Worm (Caenorhabditis elegans) whole organism, L1 larva: ENCODE measurements around the gene twk-48.
A peak's percentile ranks its signal among the peaks of the same experiment; 100 is the strongest.

Experiments
- F16B12.6 ChIP-seq: fragments of 150-350 bp; optimal IDR thresholded peaks from 2 replicates; lab custom pipeline; 2014; ENCODE audit warnings: missing biosample characterization, missing genetic modification characterization
- Y116A8C.19 ChIP-seq: sonication (generic microtip); optimal IDR thresholded peaks from 2 replicates; lab custom pipeline; 2016; ENCODE audit warnings: missing compliant biosample characterization, missing genetic modification characterization, borderline replicate concordance
- blmp-1 ChIP-seq: fragments of 150-350 bp; optimal IDR thresholded peaks from 2 replicates; lab custom pipeline; 2014; ENCODE audit warnings: missing biosample characterization, missing genetic modification characterization
- ceh-63 ChIP-seq: fragments of 200-800 bp; sonication (Bioruptor generic); optimal IDR thresholded peaks from 2 replicates; lab custom pipeline; 2018; ENCODE audit warnings: mild to moderate bottlenecking, missing genetic modification characterization, missing compliant biosample characterization
- ceh-8 ChIP-seq: fragments of 200-800 bp; sonication (Bioruptor generic); optimal IDR thresholded peaks from 2 replicates; lab custom pipeline; 2018; ENCODE audit warnings: mild to moderate bottlenecking, missing genetic modification characterization, moderate library complexity, missing compliant biosample characterization
- ceh-82 ChIP-seq, 3 experiments: fragments of 150-350 bp in 1 of 3; sonication (generic microtip) in 2 of 3; optimal IDR thresholded peaks; 2 replicates each; lab custom pipeline; 2014 to 2017; ENCODE audit warnings: missing biosample characterization in 3 of 3, missing genetic modification characterization in 3 of 3
- ceh-90 ChIP-seq: sonication (generic microtip); optimal IDR thresholded peaks from 2 replicates; lab custom pipeline; 2016; ENCODE audit warnings: missing genetic modification characterization, missing compliant biosample characterization
- dpl-1 ChIP-seq, 3 experiments: fragments of 150-350 bp in 2 of 3; sonication (generic microtip) in 1 of 3; optimal IDR thresholded peaks; 2 replicates each; lab custom pipeline; 2014 to 2017; ENCODE audit warnings: missing biosample characterization in 3 of 3, missing genetic modification characterization in 3 of 3, missing genetic modification reagents in 3 of 3
- egl-13 ChIP-seq: sonication (generic microtip); optimal IDR thresholded peaks from 2 replicates; lab custom pipeline; 2016; ENCODE audit warnings: missing genotype, missing genetic modification reagents, missing genetic modification characterization, missing compliant biosample characterization
- egl-27 ChIP-seq, 2 experiments: fragments of 150-350 bp in 1 of 2; sonication (generic microtip); optimal IDR thresholded peaks; 3 replicates each; lab custom pipeline; 2017 to 2018; ENCODE audit warnings: missing biosample characterization in 2 of 2, missing genetic modification characterization in 2 of 2, missing genetic modification reagents in 2 of 2
- elt-2 ChIP-seq: sonication (generic microtip); optimal IDR thresholded peaks from 2 replicates; lab custom pipeline; 2016; ENCODE audit warnings: missing genetic modification characterization, mild to moderate bottlenecking, inconsistent platforms, missing compliant biosample characterization, missing genetic modification reagents
- elt-3 ChIP-seq, 6 experiments: fragments of 150-350 bp in 1 of 6; sonication (generic microtip); optimal IDR thresholded peaks; 2 replicates each; lab custom pipeline; 2017 to 2018; ENCODE audit warnings: missing biosample characterization in 6 of 6, missing genetic modification characterization in 6 of 6, inconsistent platforms in 1 of 6
- ets-5 ChIP-seq: fragments of 200-800 bp; sonication (Bioruptor generic); IDR thresholded peaks from 2 replicates; pipeline ENCODE4 v1.3.6; 2022; ENCODE audit warnings: missing genetic modification characterization, missing compliant biosample characterization
- fkh-4 ChIP-seq: sonication (generic microtip); optimal IDR thresholded peaks from 2 replicates; lab custom pipeline; 2016; ENCODE audit warnings: missing compliant biosample characterization, missing genetic modification characterization, borderline replicate concordance
- fos-1 ChIP-seq: fragments of 150-350 bp; optimal IDR thresholded peaks from 2 replicates; lab custom pipeline; 2014; ENCODE audit warnings: missing biosample characterization, missing genetic modification characterization
- grh-1 ChIP-seq: fragments of 200-800 bp; sonication (Bioruptor generic); IDR thresholded peaks from 2 replicates; pipeline ENCODE4 v1.3.6; 2022; ENCODE audit warnings: missing genetic modification reagents, missing genetic modification characterization, missing compliant biosample characterization
- hlh-4 ChIP-seq: sonication (generic microtip); optimal IDR thresholded peaks from 2 replicates; lab custom pipeline; 2016; ENCODE audit warnings: mild to moderate bottlenecking, missing genetic modification characterization, missing compliant biosample characterization
- jun-1 ChIP-seq: fragments of 150-350 bp; optimal IDR thresholded peaks from 2 replicates; lab custom pipeline; 2014; ENCODE audit warnings: missing biosample characterization, missing genetic modification reagents, missing genetic modification characterization
- lin-14 ChIP-seq: fragments of 200-800 bp; sonication (Bioruptor generic); optimal IDR thresholded peaks from 2 replicates; lab custom pipeline; 2018; ENCODE audit warnings: mild to moderate bottlenecking, missing genetic modification characterization, moderate library complexity, missing compliant biosample characterization
- lsy-2 ChIP-seq, 2 experiments: fragments of 150-350 bp; optimal IDR thresholded peaks; 2 replicates each; lab custom pipeline; 2014; ENCODE audit warnings: missing biosample characterization in 2 of 2, missing genetic modification characterization in 2 of 2
- mab-9 ChIP-seq: fragments of 200-800 bp; sonication (Bioruptor generic); IDR thresholded peaks from 2 replicates; pipeline ENCODE4 v1.3.6; 2022; ENCODE audit warnings: missing genetic modification reagents, missing genetic modification characterization, missing compliant biosample characterization
- mdl-1 ChIP-seq, 2 experiments: fragments of 150-350 bp; optimal IDR thresholded peaks; 2 replicates each; lab custom pipeline; 2014 to 2017; ENCODE audit warnings: missing biosample characterization in 2 of 2, missing genetic modification characterization in 2 of 2, inconsistent platforms in 1 of 2
- mef-2 ChIP-seq: fragments of 150-350 bp; optimal IDR thresholded peaks from 2 replicates; lab custom pipeline; 2014; ENCODE audit warnings: missing biosample characterization, missing genetic modification characterization
- mep-1 ChIP-seq: fragments of 150-350 bp; optimal IDR thresholded peaks from 2 replicates; lab custom pipeline; 2014; ENCODE audit warnings: missing biosample characterization, missing genetic modification characterization
- nhr-20 ChIP-seq: sonication (generic microtip); optimal IDR thresholded peaks from 2 replicates; lab custom pipeline; 2016; ENCODE audit warnings: mild to moderate bottlenecking, missing genetic modification characterization, missing compliant biosample characterization
- nhr-237 ChIP-seq: fragments of 150-350 bp; optimal IDR thresholded peaks from 2 replicates; lab custom pipeline; 2014; ENCODE audit warnings: missing biosample characterization, missing genetic modification characterization
- nhr-28 ChIP-seq: fragments of 150-350 bp; optimal IDR thresholded peaks from 2 replicates; lab custom pipeline; 2014; ENCODE audit warnings: missing biosample characterization, missing genetic modification characterization
- nhr-47 ChIP-seq: sonication (generic microtip); optimal IDR thresholded peaks from 2 replicates; lab custom pipeline; 2016; ENCODE audit warnings: mild to moderate bottlenecking, missing genetic modification characterization, moderate library complexity, missing compliant biosample characterization
- nhr-71 ChIP-seq: sonication (generic microtip); optimal IDR thresholded peaks from 2 replicates; lab custom pipeline; 2016; ENCODE audit warnings: mild to moderate bottlenecking, missing genetic modification characterization, moderate library complexity, missing compliant biosample characterization
- nhr-85 ChIP-seq: sonication (generic microtip); peaks from one replicate; lab custom pipeline; 2016; ENCODE audit warnings: missing genetic modification characterization, inconsistent platforms, missing compliant biosample characterization
- nhr-90 ChIP-seq: sonication (generic microtip); optimal IDR thresholded peaks from 2 replicates; lab custom pipeline; 2016; ENCODE audit warnings: mild to moderate bottlenecking, missing genetic modification characterization, missing compliant biosample characterization; ENCODE audit not compliant: poor library complexity
- rnt-1 ChIP-seq: sonication (generic microtip); optimal IDR thresholded peaks from 2 replicates; lab custom pipeline; 2016; ENCODE audit warnings: mild to moderate bottlenecking, missing genetic modification characterization, moderate library complexity, missing compliant biosample characterization
- skn-1 ChIP-seq: fragments of 150-350 bp; optimal IDR thresholded peaks from 2 replicates; lab custom pipeline; 2014; ENCODE audit warnings: missing biosample characterization, missing genetic modification characterization
- snpc-4 ChIP-seq: fragments of 150-350 bp; optimal IDR thresholded peaks from 2 replicates; lab custom pipeline; 2014; ENCODE audit warnings: missing biosample characterization, missing genetic modification characterization
- snu-23 ChIP-seq: sonication (generic microtip); optimal IDR thresholded peaks from 2 replicates; lab custom pipeline; 2016; ENCODE audit warnings: missing genetic modification characterization, missing compliant biosample characterization
- sup-37 ChIP-seq: fragments of 200-800 bp; sonication (Bioruptor generic); optimal IDR thresholded peaks from 2 replicates; lab custom pipeline; 2018; ENCODE audit warnings: mild to moderate bottlenecking, missing genetic modification characterization, missing compliant biosample characterization
- unc-130 ChIP-seq: fragments of 150-350 bp; optimal IDR thresholded peaks from 2 replicates; lab custom pipeline; 2017; ENCODE audit warnings: missing biosample characterization, missing genetic modification characterization, inconsistent platforms
- unc-30 ChIP-seq: sonication (generic microtip); optimal IDR thresholded peaks from 2 replicates; lab custom pipeline; 2017; ENCODE audit warnings: missing biosample characterization, missing genetic modification characterization
- unc-86 ChIP-seq: sonication (generic microtip); optimal IDR thresholded peaks from 2 replicates; lab custom pipeline; 2016; ENCODE audit warnings: missing genetic modification characterization, missing compliant biosample characterization
- zag-1 ChIP-seq: fragments of 150-350 bp; optimal IDR thresholded peaks from 2 replicates; lab custom pipeline; 2014; ENCODE audit warnings: missing biosample characterization, missing genetic modification characterization

The twk-48 gene

DNA sequence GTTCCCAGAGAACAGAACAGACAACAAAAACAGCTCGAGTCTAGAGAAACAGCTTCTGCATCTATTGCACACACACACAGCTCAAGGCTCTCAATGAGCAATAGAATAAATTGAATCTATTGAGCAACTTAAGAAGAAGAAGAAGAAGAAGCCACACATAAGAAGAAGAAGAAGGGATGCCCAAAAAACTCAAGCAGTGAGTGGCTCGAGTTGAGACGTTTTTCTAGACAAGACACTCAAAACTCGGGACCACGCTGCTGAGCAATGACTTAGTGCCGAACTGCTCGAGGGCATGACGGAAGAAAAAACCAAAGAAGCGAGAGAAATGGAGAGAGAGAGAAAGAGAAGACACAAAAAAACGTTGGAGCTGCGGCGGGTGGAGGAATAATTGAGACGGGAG, 44.8 kb downstream of the twk-48 start (continued):
- TF ChIP-seq ceh-8 (no peak), snu-23 (no peak), jun-1 (no peak), snpc-4 (tag; lab: Kevin White, UChicago) (no peak), hlh-4 (tag; lab: Kevin White, UChicago) (no peak), unc-130 (tag; lab: Kevin White, UChicago) (no peak), rnt-1 (tag; lab: Kevin White, UChicago) (peak; percentile 34), nhr-20 (tag; lab: Kevin White, UChicago) (no peak), zag-1 (tag; lab: Kevin White, UChicago) (no peak), mef-2 (tag; lab: Kevin White, UChicago) (no peak), unc-30 (tag; lab: Kevin White, UChicago) (no peak), ceh-63 (GFP tag; lab: Kevin White, UChicago) (no peak), fkh-4 (tag; lab: Kevin White, UChicago) (no peak), nhr-47 (tag; lab: Kevin White, UChicago) (no peak), mdl-1 (tag; optimal IDR thresholded peaks at IDR 0.05; lab: Kevin White, UChicago) (no peak), sup-37 (GFP tag; lab: Kevin White, UChicago) (no peak), dpl-1 (GFP tag; optimal IDR thresholded peaks at IDR 0.05; lab: Kevin White, UChicago) (no peak), ets-5 (GFP tag; lab: Robert Waterston, UW) (no peak)

DNA sequence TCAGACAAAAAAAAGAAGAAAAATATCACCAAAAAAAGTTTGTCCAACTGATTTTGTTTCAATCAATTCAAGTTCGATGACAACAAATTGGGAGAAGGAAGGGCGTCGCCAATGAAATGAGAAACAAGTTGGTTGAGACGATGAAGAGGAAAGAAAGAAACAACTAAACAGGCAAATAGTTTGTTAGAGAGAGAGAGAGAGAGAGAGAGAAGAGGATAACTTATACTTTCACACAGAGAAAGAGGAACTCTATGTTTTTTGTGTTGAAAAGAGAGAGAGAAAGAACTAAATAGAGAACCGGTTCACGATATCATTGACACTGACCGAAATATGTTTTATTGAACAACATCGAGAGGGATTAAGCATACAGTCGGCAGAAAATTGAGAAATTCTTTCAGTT, 47.0 kb downstream of the twk-48 start:
- TF ChIP-seq elt-3 (tag; optimal IDR thresholded peaks at IDR 0.05; lab: Kevin White, UChicago) = no peak
- TF ChIP-seq nhr-71 = peak; percentile 23
- TF ChIP-seq skn-1 = no peak
- TF ChIP-seq egl-27 (tag; optimal IDR thresholded peaks at IDR 0.05; lab: Kevin White, UChicago) = no peak
- no peak for TF ChIP-seq mep-1 (tag; lab: Kevin White, UChicago)
- TF ChIP-seq nhr-85 (tag; lab: Kevin White, UChicago) = peak; percentile 50
- TF ChIP-seq lin-14 (GFP tag; lab: Kevin White, UChicago) = peak; percentile 58
- TF ChIP-seq ceh-90 (tag; lab: Kevin White, UChicago) = no peak
- TF ChIP-seq unc-130 (tag; lab: Kevin White, UChicago) = no peak
- TF ChIP-seq F16B12.6 = no peak
- TF ChIP-seq sup-37 (GFP tag; lab: Kevin White, UChicago) = no peak
- peak; percentile 41 for TF ChIP-seq blmp-1 (tag; lab: Kevin White, UChicago)
- no peak for TF ChIP-seq ceh-82 (tag; optimal IDR thresholded peaks at IDR 0.05; lab: Kevin White, UChicago)
- TF ChIP-seq nhr-237 (tag; lab: Kevin White, UChicago) = no peak
- no peak for TF ChIP-seq mab-9
- no peak for TF ChIP-seq unc-86
- peak; percentile 72 for TF ChIP-seq grh-1 (GFP tag; lab: Robert Waterston, UW)
- no peak for TF ChIP-seq ceh-8
- TF ChIP-seq egl-13 (tag; lab: Kevin White, UChicago) = no peak
- no peak for TF ChIP-seq zag-1 (tag; lab: Kevin White, UChicago)
- TF ChIP-seq Y116A8C.19 (tag; lab: Kevin White, UChicago) = no peak
- no peak for TF ChIP-seq nhr-90 (tag; lab: Kevin White, UChicago)
- TF ChIP-seq nhr-28 (tag; lab: Kevin White, UChicago) = no peak
- TF ChIP-seq snu-23 = peak; percentile 30
- no peak for TF ChIP-seq fos-1 (tag; lab: Kevin White, UChicago)
- peak in 1 of 2 experiments; percentile 32 for TF ChIP-seq lsy-2 (tag; optimal IDR thresholded peaks at IDR 0.05; lab: Kevin White, UChicago)
- TF ChIP-seq nhr-20 (tag; lab: Kevin White, UChicago) = peak; percentile 27
- TF ChIP-seq elt-2 (tag; lab: Kevin White, UChicago) = no peak
